Worm (Caenorhabditis elegans) whole organism, midembryonic: ENCODE results near the gene wdr-31.

Source experiments
- T22C8.4 ChIP-seq: fragments of 200-800 bp; sonication (Bioruptor generic); IDR thresholded peaks from 2 replicates; pipeline ENCODE4 v1.3.6; 2022; ENCODE audit warnings: missing genetic modification characterization, missing compliant biosample characterization
- cog-1 ChIP-seq: sonication (generic microtip); optimal IDR thresholded peaks from 2 replicates; lab custom pipeline; 2016; ENCODE audit warnings: missing genetic modification characterization, missing compliant biosample characterization
- flt-1 ChIP-seq: fragments of 200-800 bp; sonication (Bioruptor generic); IDR thresholded peaks from 2 replicates; pipeline ENCODE4 v1.3.6; 2022; ENCODE audit warnings: missing genetic modification characterization, missing compliant biosample characterization
- klf-2 ChIP-seq: fragments of 200-800 bp; sonication (Bioruptor generic); conservative IDR thresholded peaks from 2 replicates; pipeline ENCODE4 v1.3.6; 2022; ENCODE audit warnings: missing genetic modification reagents, missing genetic modification characterization, missing compliant biosample characterization
- med-1 ChIP-seq: sonication (generic microtip); optimal IDR thresholded peaks from 2 replicates; lab custom pipeline; 2017; ENCODE audit warnings: missing genetic modification characterization, mild to moderate bottlenecking, missing compliant biosample characterization, antibody characterized with exemption, missing genetic modification reagents; ENCODE audit not compliant: insufficient read depth
- ref-1 ChIP-seq: fragments of 200-800 bp; sonication (Bioruptor generic); conservative IDR thresholded peaks from 2 replicates; pipeline ENCODE4 v1.3.6; 2022; ENCODE audit warnings: missing genetic modification reagents, missing genetic modification characterization, missing compliant biosample characterization
- tab-1 ChIP-seq: fragments of 200-800 bp; sonication (Bioruptor generic); IDR thresholded peaks from 2 replicates; pipeline ENCODE4 v1.3.6; 2022; ENCODE audit warnings: missing genetic modification characterization, missing compliant biosample characterization
- ztf-23 ChIP-seq: fragments of 200-800 bp; sonication (Bioruptor generic); IDR thresholded peaks from 2 replicates; pipeline ENCODE4 v1.3.6; 2022; ENCODE audit warnings: missing genetic modification reagents, missing genetic modification characterization, missing compliant biosample characterization
- ztf-29 ChIP-seq: fragments of 200-800 bp; sonication (Bioruptor generic); IDR thresholded peaks from 2 replicates; pipeline ENCODE4 v1.3.6; 2022; ENCODE audit warnings: missing genetic modification reagents, missing genetic modification characterization, missing compliant biosample characterization

wdr-31 gene

ce11 chrII:2749595-2750048 is 14.5 kb upstream of the wdr-31 start, which contains the start of gene F29A7.4:
F29A7.4 (plus strand) TSS chrII:2749998.
- no peak for TF ChIP-seq T22C8.4

ce11 chrII:2747956-2748621 is 13.0 kb upstream of the wdr-31 start:
- no peak for TF ChIP-seq med-1 (GFP tag; lab: Kevin White, UChicago)
- no peak for TF ChIP-seq cog-1 (tag; lab: Kevin White, UChicago)
- TF ChIP-seq ref-1 (GFP tag; lab: Robert Waterston, UW): no peak
- no peak for TF ChIP-seq klf-2
- no peak for TF ChIP-seq ztf-23 (GFP tag; lab: Robert Waterston, UW)

- TF ChIP-seq cog-1 (tag; lab: Kevin White, UChicago) (no peak), med-1 (GFP tag; lab: Kevin White, UChicago) (no peak), T22C8.4 (no peak), klf-2 (no peak), flt-1 (GFP tag; lab: Robert Waterston, UW) (no peak), ztf-29 (GFP tag; lab: Robert Waterston, UW) (no peak), ztf-23 (GFP tag; lab: Robert Waterston, UW) (no peak), tab-1 (no peak), ref-1 (GFP tag; lab: Robert Waterston, UW) (no peak)
Measured at ce11 chrII:2742251-2742650, 7.2 kb upstream of the wdr-31 start, which contains the start of gene T05A8.7. T05A8.7 (minus strand) TSS chrII:2742351.

ce11 chrII:2741405-2741804 is 6.3 kb upstream of the wdr-31 start:
- no peak for TF ChIP-seq ztf-23 (GFP tag; lab: Robert Waterston, UW)

- TF ChIP-seq flt-1 (GFP tag; lab: Robert Waterston, UW): no peak
- no peak for TF ChIP-seq klf-2
- no peak for TF ChIP-seq ref-1 (GFP tag; lab: Robert Waterston, UW)
- no peak for TF ChIP-seq cog-1 (tag; lab: Kevin White, UChicago)
- no peak for TF ChIP-seq T22C8.4
- no peak for TF ChIP-seq med-1 (GFP tag; lab: Kevin White, UChicago)
- no peak for TF ChIP-seq tab-1
- TF ChIP-seq ztf-23 (GFP tag; lab: Robert Waterston, UW): no peak
- TF ChIP-seq ztf-29 (GFP tag; lab: Robert Waterston, UW): no peak
Measured at ce11 chrII:2739619-2740018, 4.5 kb upstream of the wdr-31 start, which contains the start of gene T05A8.6. T05A8.6 (minus strand) TSS chrII:2739719.

ce11 chrII:2736938-2737337 is 1.8 kb upstream of the wdr-31 start:
- no peak for TF ChIP-seq ztf-29 (GFP tag; lab: Robert Waterston, UW)
- TF ChIP-seq tab-1: 0 out of 2 replicates have a peak, but pooled peaks have one; percentile 16

ce11 chrII:2736156-2736728 is 1.1 kb upstream of the wdr-31 start, which contains the start of gene T05A8.8:
T05A8.8 (plus strand) TSS chrII:2736678.
- TF ChIP-seq ztf-29 (GFP tag; lab: Robert Waterston, UW) (no peak), med-1 (GFP tag; lab: Kevin White, UChicago) (no peak), ref-1 (GFP tag; lab: Robert Waterston, UW) (no peak), flt-1 (GFP tag; lab: Robert Waterston, UW) (no peak), klf-2 (no peak), ztf-23 (GFP tag; lab: Robert Waterston, UW) (no peak), tab-1 (no peak), cog-1 (tag; lab: Kevin White, UChicago) (no peak), T22C8.4 (no peak)

ce11 chrII:2735644-2736043 is 552 bp upstream of the wdr-31 start:
- TF ChIP-seq med-1 (GFP tag; lab: Kevin White, UChicago): no peak
- no peak for TF ChIP-seq cog-1 (tag; lab: Kevin White, UChicago)
- no peak for TF ChIP-seq ztf-29 (GFP tag; lab: Robert Waterston, UW)
- no peak for TF ChIP-seq tab-1
- TF ChIP-seq ref-1 (GFP tag; lab: Robert Waterston, UW): no peak
- no peak for TF ChIP-seq flt-1 (GFP tag; lab: Robert Waterston, UW)
- no peak for TF ChIP-seq ztf-23 (GFP tag; lab: Robert Waterston, UW)
- no peak for TF ChIP-seq klf-2
- TF ChIP-seq T22C8.4: no peak

ce11 chrII:2734735-2735134 is 357 bp downstream of the wdr-31 start:
- TF ChIP-seq ref-1 (GFP tag; lab: Robert Waterston, UW) (no peak), ztf-29 (GFP tag; lab: Robert Waterston, UW) (no peak), cog-1 (tag; lab: Kevin White, UChicago) (no peak), tab-1 (no peak)

ce11 chrII:2734266-2734665 is 826 bp downstream of the wdr-31 start:
- TF ChIP-seq ref-1 (GFP tag; lab: Robert Waterston, UW) (no peak), tab-1 (no peak), med-1 (GFP tag; lab: Kevin White, UChicago) (no peak), cog-1 (tag; lab: Kevin White, UChicago) (no peak), klf-2 (no peak), ztf-23 (GFP tag; lab: Robert Waterston, UW) (no peak), T22C8.4 (no peak)
